Worm (Caenorhabditis elegans): ENCODE results near the gene thoc-2.
A peak's percentile ranks its signal among the peaks of the same experiment; 100 is the strongest.

Gene thoc-2

ce11 chrIII:6374947-6375415 is 7.1 kb downstream of the thoc-2 start, which contains the start of the genes rps-13 and nfx-1 (continued):
- TF ChIP-seq F49E8.2 (tag; optimal IDR thresholded peaks at IDR 0.05; ENCODE audit: insufficient read depth) (peak; percentile 44), let-607 (tag; optimal IDR thresholded peaks at IDR 0.05) (peak in 1 of 2 experiments; percentile 34), hmg-1.2 (GFP tag; IDR thresholded peaks at IDR 0.05) (peak; percentile 42; the same call in 1 of the 2 replicates), F10E7.11 (tag; optimal IDR thresholded peaks at IDR 0.05) (no peak), F33H1.4 (GFP tag; IDR thresholded peaks at IDR 0.05) (peak; percentile 90), sptf-2 (GFP tag; optimal IDR thresholded peaks at IDR 0.05) (no peak), Y53F4B.3 (GFP tag; IDR thresholded peaks at IDR 0.05) (no peak), pbrm-1 (GFP tag; IDR thresholded peaks at IDR 0.05) (peak; percentile 49; the same call in 1 of the 2 replicates), T07F8.4 (tag; optimal IDR thresholded peaks at IDR 0.05) (no peak), tbx-9 (tag; optimal IDR thresholded peaks at IDR 0.05; ENCODE audit: borderline replicate concordance) (no peak), atf-7 (tag; optimal IDR thresholded peaks at IDR 0.05) (no peak), C17E4.6 (GFP tag; IDR thresholded peaks at IDR 0.05) (0 out of 2 replicates have a peak, but pooled peaks have one; percentile 11), cebp-2 (GFP tag; IDR thresholded peaks at IDR 0.05) (no peak), lin-54 (GFP tag; optimal IDR thresholded peaks at IDR 0.05) (peak; percentile 41), cebp-1 (GFP tag; IDR thresholded peaks at IDR 0.05) (peak; percentile 35; the same call in 1 of the 2 replicates), cebp-1 (tag; optimal IDR thresholded peaks at IDR 0.05) (peak; percentile 89), nhr-179 (tag; optimal IDR thresholded peaks at IDR 0.05) (no peak), nhr-80 (tag; optimal IDR thresholded peaks at IDR 0.05) (peak; percentile 40), nfya-2 (GFP tag; IDR thresholded peaks at IDR 0.05) (no peak), Y53G8AR.9 (GFP tag; conservative IDR thresholded peaks at IDR 0.05) (no peak), F23B12.7 (tag; optimal IDR thresholded peaks at IDR 0.05; ENCODE audit: insufficient read depth) (peak; percentile 57), snpc-4 (GFP tag; optimal IDR thresholded peaks at IDR 0.05) (peak; percentile 23), snpc-4 (tag; optimal IDR thresholded peaks at IDR 0.05) (peak; percentile 15 to 60 (median 42)), K12H6.12 (tag; optimal IDR thresholded peaks at IDR 0.05) (peak; percentile 8)

- TF ChIP-seq D2030.7 (GFP tag; IDR thresholded peaks at IDR 0.05) (0 out of 2 replicates have a peak, but pooled peaks have one; percentile 19), lin-40 (tag; optimal IDR thresholded peaks at IDR 0.05) (peak; percentile 4), efl-1 (GFP tag; optimal IDR thresholded peaks at IDR 0.05) (peak; percentile 39), lsl-1 (GFP tag; optimal IDR thresholded peaks at IDR 0.05) (peak; percentile 25), zfh-2 (GFP tag; conservative IDR thresholded peaks at IDR 0.05) (no peak), snpc-1.3 (tag; optimal IDR thresholded peaks at IDR 0.05; ENCODE audit: insufficient read depth) (peak; percentile 13), repo-1 (tag; optimal IDR thresholded peaks at IDR 0.05) (peak; percentile 27), rcor-1 (GFP tag; IDR thresholded peaks at IDR 0.05) (0 out of 2 replicates have a peak, but pooled peaks have one; percentile 17), Y95B8A.8 (GFP tag; IDR thresholded peaks at IDR 0.05) (0 out of 2 replicates have a peak, but pooled peaks have one; percentile 19), tbp1 (GFP tag; optimal IDR thresholded peaks at IDR 0.05) (peak; percentile 15), F39B2.1 (GFP tag; IDR thresholded peaks at IDR 0.05) (no peak), cebp-1 (GFP tag; IDR thresholded peaks at IDR 0.05) (no peak), cebp-1 (tag; optimal IDR thresholded peaks at IDR 0.05) (peak; percentile 72), athp-1 (tag; optimal IDR thresholded peaks at IDR 0.05) (no peak)
Measured at ce11 chrIII:6379129-6379528, 11.3 kb downstream of the thoc-2 start, which contains the start of gene C16A3.6. C16A3.6 (plus strand) TSS chrIII:6379212.

- no peak for TF ChIP-seq Y53F4B.3 (GFP tag; IDR thresholded peaks at IDR 0.05)
- no peak for TF ChIP-seq mes-4 (tag; optimal IDR thresholded peaks at IDR 0.05)
- no peak for TF ChIP-seq ztf-3 (GFP tag; optimal IDR thresholded peaks at IDR 0.05)
- TF ChIP-seq mcd-1 (GFP tag; IDR thresholded peaks at IDR 0.05), result 0 out of 2 replicates have a peak, but pooled peaks have one; percentile 11
Measured at ce11 chrIII:6380472-6380871, 12.6 kb downstream of the thoc-2 start, which contains the start of gene C16A3.5. C16A3.5 (plus strand) TSS chrIII:6380772.

Data from whole organism, young adult.